Worm (Caenorhabditis elegans) whole organism, L4 larva: ENCODE measurements around the gene R02D5.7.

Source experiments
- F26F4.8 ChIP-seq: fragments of 200-800 bp; sonication (Bioruptor generic); conservative IDR thresholded peaks from 2 replicates; pipeline ENCODE4 v1.3.6; 2022; ENCODE audit warnings: missing genetic modification characterization, missing compliant biosample characterization
- R02D3.7 ChIP-seq: fragments of 150-350 bp; sonication (generic microtip); optimal IDR thresholded peaks from 3 replicates; lab custom pipeline; 2014; ENCODE audit warnings: missing biosample characterization, missing genetic modification characterization
- aha-1 ChIP-seq: fragments of 150-350 bp; peaks from one replicate; lab custom pipeline; 2014; ENCODE audit warnings: missing biosample characterization, missing genetic modification characterization
- aly-2 ChIP-seq: sonication (generic microtip); optimal IDR thresholded peaks from 2 replicates; lab custom pipeline; 2018; ENCODE audit warnings: missing biosample characterization, missing genetic modification characterization
- ama-1 ChIP-seq: fragments of 150-350 bp; optimal IDR thresholded peaks from 2 replicates; lab custom pipeline; 2014; ENCODE audit warnings: inconsistent platforms, mixed read lengths
- arid-1 ChIP-seq: fragments of 200-800 bp; sonication (Bioruptor generic); conservative IDR thresholded peaks from 2 replicates; pipeline ENCODE4 v1.3.6; 2022; ENCODE audit warnings: missing genetic modification reagents, missing genetic modification characterization, missing compliant biosample characterization
- ceh-32 ChIP-seq: sonication (generic microtip); optimal IDR thresholded peaks from 2 replicates; lab custom pipeline; 2016; ENCODE audit warnings: mild to moderate bottlenecking, missing genetic modification characterization, missing compliant biosample characterization; ENCODE audit not compliant: poor library complexity
- ces-1 ChIP-seq: fragments of 150-350 bp; sonication (generic microtip); optimal IDR thresholded peaks from 4 replicates; lab custom pipeline; 2014; ENCODE audit warnings: missing biosample characterization, missing genetic modification reagents, missing genetic modification characterization
- cey-2 ChIP-seq: sonication (generic microtip); optimal IDR thresholded peaks from 3 replicates; lab custom pipeline; 2017; ENCODE audit warnings: missing genetic modification characterization, mild to moderate bottlenecking, missing compliant biosample characterization, antibody characterized with exemption, borderline replicate concordance; ENCODE audit not compliant: insufficient read depth
- daf-16 ChIP-seq, 3 experiments: sonication (generic microtip); optimal IDR thresholded peaks; 2 replicates each; lab custom pipeline; 2016 to 2017; ENCODE audit warnings: missing genetic modification characterization in 3 of 3, missing genetic modification reagents in 3 of 3, mild to moderate bottlenecking in 2 of 3, missing compliant biosample characterization in 2 of 3, missing biosample characterization in 1 of 3, moderate library complexity in 1 of 3
- daf-8 ChIP-seq: fragments of 200-800 bp; sonication (Bioruptor generic); IDR thresholded peaks from 2 replicates; pipeline ENCODE4 v1.3.6; 2022; ENCODE audit warnings: missing genetic modification characterization, missing compliant biosample characterization
- dmd-8 ChIP-seq: fragments of 200-800 bp; sonication (Bioruptor generic); IDR thresholded peaks from 2 replicates; pipeline ENCODE4 v1.3.6; 2022; ENCODE audit warnings: missing genetic modification characterization, missing compliant biosample characterization
- egl-27 ChIP-seq: sonication (generic microtip); optimal IDR thresholded peaks from 3 replicates; lab custom pipeline; 2017; ENCODE audit warnings: missing biosample characterization, missing genetic modification reagents, missing genetic modification characterization
- egl-43 ChIP-seq: fragments of 200-800 bp; sonication (Bioruptor generic); IDR thresholded peaks from 2 replicates; pipeline ENCODE4 v1.3.6; 2022; ENCODE audit warnings: missing genetic modification reagents, missing genetic modification characterization, missing compliant biosample characterization
- hlh-11 ChIP-seq: fragments of 200-800 bp; sonication (Bioruptor generic); optimal IDR thresholded peaks from 2 replicates; lab custom pipeline; 2018; ENCODE audit warnings: mild to moderate bottlenecking, missing genetic modification characterization, missing compliant biosample characterization
- hlh-30 ChIP-seq: sonication (generic microtip); optimal IDR thresholded peaks from 2 replicates; lab custom pipeline; 2017; ENCODE audit warnings: antibody characterized with exemption, mild to moderate bottlenecking, missing genetic modification characterization, missing compliant biosample characterization; ENCODE audit not compliant: insufficient read depth
- hmg-1.1 ChIP-seq: fragments of 200-800 bp; sonication (Bioruptor generic); IDR thresholded peaks from 2 replicates; pipeline ENCODE4 v1.3.6; 2022; ENCODE audit warnings: missing genetic modification reagents, missing genetic modification characterization, missing compliant biosample characterization
- lim-7 ChIP-seq: fragments of 200-800 bp; sonication (Bioruptor generic); IDR thresholded peaks from 2 replicates; pipeline ENCODE4 v1.3.6; 2022; ENCODE audit warnings: missing genetic modification characterization, missing compliant biosample characterization
- lsy-2 ChIP-seq, 2 experiments: fragments of 150-350 bp in 1 of 2; sonication (generic microtip) in 1 of 2; optimal IDR thresholded peaks; 2 replicates each; lab custom pipeline; 2014 to 2017; ENCODE audit warnings: missing biosample characterization in 2 of 2, missing genetic modification characterization in 2 of 2
- madf-9 ChIP-seq: fragments of 200-800 bp; sonication (Bioruptor generic); conservative IDR thresholded peaks from 2 replicates; pipeline ENCODE4 v1.3.6; 2022; ENCODE audit warnings: missing genetic modification reagents, missing genetic modification characterization, missing compliant biosample characterization
- mep-1 ChIP-seq: fragments of 150-350 bp; sonication (generic microtip); optimal IDR thresholded peaks from 3 replicates; lab custom pipeline; 2014; ENCODE audit warnings: missing biosample characterization, missing genetic modification characterization
- mes-2 ChIP-seq: sonication (generic microtip); optimal IDR thresholded peaks from 2 replicates; lab custom pipeline; 2016; ENCODE audit warnings: missing genotype, mild to moderate bottlenecking, missing genetic modification characterization, missing compliant biosample characterization; ENCODE audit not compliant: poor library complexity, severe bottlenecking
- mxl-2 ChIP-seq: fragments of 200-800 bp; sonication (Bioruptor generic); conservative IDR thresholded peaks from 2 replicates; pipeline ENCODE4 v1.3.6; 2022; ENCODE audit warnings: missing genetic modification reagents, missing genetic modification characterization, missing compliant biosample characterization
- nhr-25 ChIP-seq: sonication (generic microtip); optimal IDR thresholded peaks from 2 replicates; lab custom pipeline; 2017; ENCODE audit warnings: missing genetic modification characterization, mild to moderate bottlenecking, missing compliant biosample characterization, antibody characterized with exemption, moderate library complexity, borderline replicate concordance; ENCODE audit not compliant: insufficient read depth
- nhr-28 ChIP-seq: fragments of 150-350 bp; optimal IDR thresholded peaks from 2 replicates; lab custom pipeline; 2014; ENCODE audit warnings: missing biosample characterization, missing genetic modification characterization
- nhr-41 ChIP-seq: fragments of 200-800 bp; sonication (Bioruptor generic); IDR thresholded peaks from 2 replicates; pipeline ENCODE4 v1.3.6; 2022; ENCODE audit warnings: missing genetic modification reagents, missing genetic modification characterization, missing compliant biosample characterization
- nhr-6 ChIP-seq: fragments of 150-350 bp; optimal IDR thresholded peaks from 2 replicates; lab custom pipeline; 2014; ENCODE audit warnings: missing biosample characterization, missing genetic modification characterization
- nhr-76 ChIP-seq: fragments of 150-350 bp; optimal IDR thresholded peaks from 2 replicates; lab custom pipeline; 2014; ENCODE audit warnings: missing biosample characterization, missing genetic modification characterization
- nhr-77 ChIP-seq: fragments of 150-350 bp; optimal IDR thresholded peaks from 2 replicates; lab custom pipeline; 2014; ENCODE audit warnings: missing biosample characterization, missing genetic modification characterization
- pha-4 ChIP-seq, 2 experiments: fragments of 150-350 bp in 1 of 2; fragments of 200-800 bp in 1 of 2; sonication (Bioruptor generic) in 1 of 2; IDR thresholded peaks in 1 of 2; optimal IDR thresholded peaks in 1 of 2; 2 replicates each; pipeline versions ENCODE4 v1.3.6 to Lab custom; 2014 to 2022; ENCODE audit warnings: missing genetic modification characterization in 2 of 2, missing genetic modification reagents in 2 of 2, missing biosample characterization in 1 of 2, missing compliant biosample characterization in 1 of 2
- pqm-1 ChIP-seq: sonication (generic microtip); optimal IDR thresholded peaks from 2 replicates; lab custom pipeline; 2017; ENCODE audit warnings: missing biosample characterization, missing genetic modification characterization
- sdz-12 ChIP-seq: fragments of 200-800 bp; sonication (Bioruptor generic); optimal IDR thresholded peaks from 2 replicates; lab custom pipeline; 2018; ENCODE audit warnings: mild to moderate bottlenecking, missing genetic modification characterization, missing compliant biosample characterization
- set-16 ChIP-seq: fragments of 200-800 bp; sonication (Bioruptor generic); IDR thresholded peaks from 2 replicates; pipeline ENCODE4 v1.3.6; 2022; ENCODE audit warnings: missing genetic modification reagents, missing genetic modification characterization, missing compliant biosample characterization
- snpc-1.2 ChIP-seq: fragments of 200-800 bp; sonication (Bioruptor generic); IDR thresholded peaks from 2 replicates; pipeline ENCODE4 v1.3.6; 2022; ENCODE audit warnings: missing genetic modification reagents, missing genetic modification characterization, missing compliant biosample characterization
- spr-3 ChIP-seq: fragments of 200-800 bp; sonication (Bioruptor generic); optimal IDR thresholded peaks from 2 replicates; lab custom pipeline; 2018; ENCODE audit warnings: mild to moderate bottlenecking, missing genetic modification characterization, missing compliant biosample characterization
- tra-1 ChIP-seq: fragments of 200-800 bp; sonication (Bioruptor generic); IDR thresholded peaks from 2 replicates; pipeline ENCODE4 v1.3.6; 2022; ENCODE audit warnings: missing genetic modification reagents, missing genetic modification characterization, missing compliant biosample characterization
- unc-130 ChIP-seq: sonication (generic microtip); optimal IDR thresholded peaks from 2 replicates; lab custom pipeline; 2016; ENCODE audit warnings: missing genetic modification reagents, missing genetic modification characterization, missing compliant biosample characterization
- zag-1 ChIP-seq: fragments of 150-350 bp; optimal IDR thresholded peaks from 2 replicates; lab custom pipeline; 2014; ENCODE audit warnings: missing biosample characterization, missing genetic modification characterization
- zip-2 ChIP-seq: fragments of 150-350 bp; optimal IDR thresholded peaks from 2 replicates; lab custom pipeline; 2014; ENCODE audit warnings: missing biosample characterization, missing genetic modification characterization

The R02D5.7 gene

DNA sequence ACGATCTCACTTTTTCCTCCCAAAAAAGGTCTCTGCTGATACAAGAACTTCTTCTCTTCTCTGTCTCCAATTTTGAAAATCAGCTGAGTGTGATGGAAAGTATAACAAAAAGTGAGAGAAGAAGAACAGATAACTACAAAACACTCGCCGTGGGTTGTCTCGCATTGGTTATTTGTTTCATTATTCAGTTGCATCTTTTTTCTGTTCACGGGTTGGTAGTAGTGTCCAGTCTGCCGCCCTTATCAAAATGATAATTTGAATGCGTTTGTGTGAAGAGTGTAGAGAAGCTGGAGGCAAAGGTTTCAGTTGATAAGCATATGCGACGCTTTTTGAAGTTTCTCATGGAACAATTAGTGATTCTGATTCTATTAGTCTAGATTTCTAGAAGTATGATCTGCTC lies 21.8 kb upstream of the R02D5.7 start (continued):
- peak; percentile 68 for TF ChIP-seq nhr-77 (tag; lab: Kevin White, UChicago)
- TF ChIP-seq hlh-11 (tag; lab: Kevin White, UChicago), result peak; percentile 75
- no peak for TF ChIP-seq mxl-2 (GFP tag; lab: Robert Waterston, UW)
- no peak for TF ChIP-seq dmd-8 (GFP tag; lab: Robert Waterston, UW)

- peak; percentile 63 for TF ChIP-seq nhr-6
- peak; percentile 64 for TF ChIP-seq aha-1 (tag; lab: Kevin White, UChicago)
- no peak for TF ChIP-seq unc-130 (GFP tag; lab: Kevin White, UChicago)
These were observed 19.8 kb upstream of the R02D5.7 start, which contains the start of gene R02D5.24 for ce11 chrV:14501136-14501535. TSS of gene R02D5.24 (plus strand) at chrV:14501340.

DNA sequence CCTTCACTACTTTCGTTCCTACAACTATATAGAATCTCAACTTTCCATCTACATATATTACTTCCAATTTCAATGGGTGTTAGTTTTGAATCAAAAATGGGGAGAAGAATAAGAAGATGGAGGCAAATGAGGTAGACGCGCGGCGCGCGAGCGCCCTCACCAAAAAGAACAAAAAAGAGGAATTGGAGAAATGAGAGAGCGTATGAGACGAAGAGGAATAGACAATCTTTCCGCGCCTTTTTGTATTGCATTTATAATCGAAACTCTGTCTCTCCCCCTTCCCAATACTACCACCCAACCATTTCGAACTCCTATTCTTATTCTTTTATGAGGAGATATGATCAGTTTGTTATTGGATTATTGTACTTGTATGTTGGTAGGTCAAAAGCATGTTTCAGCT lies 19.3 kb upstream of the R02D5.7 start:
- TF ChIP-seq nhr-28 (tag; lab: Kevin White, UChicago), result peak; percentile 20
- peak; percentile 23 for TF ChIP-seq mes-2 (tag; lab: Kevin White, UChicago)
- peak; percentile 33 for TF ChIP-seq nhr-6
- TF ChIP-seq F26F4.8, result no peak
- TF ChIP-seq mep-1 (tag; lab: Kevin White, UChicago), result peak; percentile 24
- no peak for TF ChIP-seq lim-7 (GFP tag; lab: Robert Waterston, UW)

DNA sequence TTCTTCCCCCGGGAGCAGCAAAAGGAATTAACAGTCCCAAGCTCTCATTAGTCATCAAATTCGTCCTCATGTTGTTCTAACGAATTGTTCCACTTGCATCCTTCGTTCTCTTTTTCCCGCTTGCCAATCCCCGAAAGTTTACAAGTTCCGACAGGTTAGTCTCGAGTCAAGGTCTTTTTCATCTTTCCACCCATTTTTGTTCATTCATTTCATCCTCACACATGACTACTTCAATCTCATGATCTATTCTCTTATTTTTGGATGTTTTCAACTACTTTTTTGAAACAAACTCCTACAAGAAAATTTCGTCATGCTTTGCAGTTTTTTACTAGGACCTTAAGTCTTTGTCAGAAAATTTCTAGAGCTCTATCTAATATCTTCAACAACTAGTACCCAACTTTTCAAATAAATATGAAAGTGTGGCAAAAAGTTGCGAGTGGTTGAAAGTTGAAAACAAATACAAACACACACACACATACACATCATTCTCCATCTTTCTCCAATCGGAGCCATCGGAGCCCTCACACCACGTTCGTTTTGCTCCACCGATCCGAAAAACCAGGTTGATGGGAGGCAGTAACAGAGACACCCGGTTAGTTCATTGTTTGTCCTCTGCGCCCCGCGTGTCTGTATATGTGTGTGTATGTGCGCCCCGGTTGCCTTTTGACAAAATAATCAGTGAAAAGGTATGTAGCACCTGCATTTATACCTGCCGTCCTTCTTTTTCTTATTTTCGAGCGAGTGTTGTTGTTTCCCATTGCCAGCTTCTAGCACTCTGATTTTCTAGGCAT lies 18.0 kb upstream of the R02D5.7 start:
- TF ChIP-seq hmg-1.1 (GFP tag; lab: Robert Waterston, UW) (0 out of 2 replicates have a peak, but pooled peaks have one; percentile 32), daf-16 (GFP tag; optimal IDR thresholded peaks at IDR 0.05; lab: Kevin White, UChicago) (no peak), daf-16 (tag; optimal IDR thresholded peaks at IDR 0.05; lab: Kevin White, UChicago) (peak; percentile 32), nhr-76 (no peak), hlh-11 (tag; lab: Kevin White, UChicago) (peak; percentile 11), hlh-30 (tag; lab: Kevin White, UChicago) (peak; percentile 48), snpc-1.2 (GFP tag; lab: Robert Waterston, UW) (no peak), egl-43 (GFP tag; lab: Robert Waterston, UW) (peak; percentile 30; the same call in 1 of the 2 replicates), nhr-28 (tag; lab: Kevin White, UChicago) (peak; percentile 38)

- TF ChIP-seq pha-4 (GFP tag; IDR thresholded peaks at IDR 0.05; lab: Robert Waterston, UW) (no peak), pha-4 (tag; optimal IDR thresholded peaks at IDR 0.05; lab: Kevin White, UChicago) (no peak), egl-27 (tag; lab: Kevin White, UChicago) (no peak), sdz-12 (GFP tag; lab: Kevin White, UChicago) (no peak), madf-9 (no peak), pqm-1 (tag; lab: Kevin White, UChicago) (no peak), ces-1 (GFP tag; lab: Kevin White, UChicago) (no peak), ama-1 (lab: Kevin White, UChicago) (no peak), zag-1 (tag; lab: Kevin White, UChicago) (no peak), tra-1 (GFP tag; lab: Robert Waterston, UW) (no peak), nhr-41 (GFP tag; lab: Robert Waterston, UW) (no peak), hlh-11 (tag; lab: Kevin White, UChicago) (no peak), aly-2 (tag; lab: Kevin White, UChicago) (no peak), hlh-30 (tag; lab: Kevin White, UChicago) (no peak), arid-1 (GFP tag; lab: Robert Waterston, UW) (no peak), nhr-6 (peak; percentile 62), set-16 (GFP tag; lab: Robert Waterston, UW) (no peak), R02D3.7 (tag; lab: Kevin White, UChicago) (no peak), lsy-2 (tag; optimal IDR thresholded peaks at IDR 0.05; lab: Kevin White, UChicago) (no peak), spr-3 (no peak), nhr-28 (tag; lab: Kevin White, UChicago) (peak; percentile 13), egl-43 (GFP tag; lab: Robert Waterston, UW) (no peak), ceh-32 (tag; lab: Kevin White, UChicago) (no peak), daf-8 (GFP tag; lab: Robert Waterston, UW) (no peak), cey-2 (tag; lab: Kevin White, UChicago) (no peak), zip-2 (tag; lab: Kevin White, UChicago) (no peak), nhr-25 (tag; lab: Kevin White, UChicago) (peak; percentile 4)
These were observed 16.9 kb upstream of the R02D5.7 start for ce11 chrV:14498204-14498603.
